Worm (Caenorhabditis elegans) whole organism, early embryonic: ENCODE measurements around the gene srb-5.

Experiments used
- B0310.2 ChIP-seq: sonication (generic microtip); optimal IDR thresholded peaks from 2 replicates; lab custom pipeline; 2016; ENCODE audit warnings: mild to moderate bottlenecking, missing genetic modification characterization, missing compliant biosample characterization
- F13C5.2 ChIP-seq: sonication (generic microtip); optimal IDR thresholded peaks from 2 replicates; lab custom pipeline; 2017; ENCODE audit warnings: mild to moderate bottlenecking, missing genetic modification characterization, inconsistent platforms, missing compliant biosample characterization
- aly-1 ChIP-seq: sonication (generic microtip); optimal IDR thresholded peaks from 2 replicates; lab custom pipeline; 2016; ENCODE audit warnings: missing genetic modification characterization, missing compliant biosample characterization
- ama-1 ChIP-seq: fragments of 150-350 bp; optimal IDR thresholded peaks from 2 replicates; lab custom pipeline; 2014
- ceh-13 ChIP-seq: fragments of 200-800 bp; sonication (Bioruptor generic); optimal IDR thresholded peaks from 2 replicates; lab custom pipeline; 2018; ENCODE audit warnings: mild to moderate bottlenecking, missing genetic modification characterization, missing compliant biosample characterization
- ceh-36 ChIP-seq: sonication (generic microtip); optimal IDR thresholded peaks from 2 replicates; lab custom pipeline; 2016; ENCODE audit warnings: missing genetic modification characterization, inconsistent platforms, missing compliant biosample characterization
- ets-7 ChIP-seq: sonication (generic microtip); optimal IDR thresholded peaks from 2 replicates; lab custom pipeline; 2016; ENCODE audit warnings: missing genotype, missing genetic modification characterization, missing compliant biosample characterization
- flt-1 ChIP-seq: fragments of 200-800 bp; sonication (Bioruptor generic); IDR thresholded peaks from 2 replicates; pipeline ENCODE4 v1.3.6; 2022; ENCODE audit warnings: missing genetic modification characterization, missing compliant biosample characterization
- hmbx-1 ChIP-seq: sonication (generic microtip); optimal IDR thresholded peaks from 2 replicates; lab custom pipeline; 2016; ENCODE audit warnings: mild to moderate bottlenecking, missing genetic modification characterization, missing compliant biosample characterization
- hmg-4 ChIP-seq: fragments of 200-800 bp; sonication (Bioruptor generic); optimal IDR thresholded peaks from 2 replicates; lab custom pipeline; 2018; ENCODE audit warnings: mild to moderate bottlenecking, missing genetic modification characterization, missing compliant biosample characterization
- hnd-1 ChIP-seq: sonication (generic microtip); optimal IDR thresholded peaks from 2 replicates; lab custom pipeline; 2016; ENCODE audit warnings: missing genetic modification characterization, missing compliant biosample characterization
- pes-1 ChIP-seq: fragments of 200-800 bp; sonication (Bioruptor generic); IDR thresholded peaks from 2 replicates; pipeline ENCODE4 v1.3.6; 2022; ENCODE audit warnings: missing genetic modification reagents, missing genetic modification characterization, missing compliant biosample characterization
- scrt-1 ChIP-seq: fragments of 200-800 bp; sonication (Bioruptor generic); IDR thresholded peaks from 2 replicates; pipeline ENCODE4 v1.3.6; 2022; ENCODE audit warnings: missing genetic modification characterization, missing compliant biosample characterization
- tra-4 ChIP-seq: sonication (generic microtip); optimal IDR thresholded peaks from 2 replicates; lab custom pipeline; 2017; ENCODE audit warnings: missing genetic modification characterization, missing compliant biosample characterization

ce11 chrII:5141945-5142514 is 21.2 kb downstream of the srb-5 start, which contains the start of gene nas-29:
- TF ChIP-seq ama-1 (no peak), hmg-4 (GFP tag; lab: Kevin White, UChicago) (no peak), pes-1 (GFP tag; lab: Robert Waterston, UW) (no peak), hnd-1 (tag; lab: Kevin White, UChicago) (no peak), B0310.2 (tag; lab: Kevin White, UChicago) (no peak), hmbx-1 (tag; lab: Kevin White, UChicago) (no peak), aly-1 (tag; lab: Kevin White, UChicago) (no peak), tra-4 (tag; lab: Kevin White, UChicago) (no peak), ceh-36 (tag; lab: Kevin White, UChicago) (no peak), ceh-13 (GFP tag; lab: Kevin White, UChicago) (no peak), F13C5.2 (tag; lab: Kevin White, UChicago) (no peak), flt-1 (GFP tag; lab: Robert Waterston, UW) (no peak), scrt-1 (GFP tag; lab: Robert Waterston, UW) (no peak), ets-7 (tag; lab: Kevin White, UChicago) (no peak)
